Fruit fly (Drosophila melanogaster) whole organism, embryonic: ENCODE measurements around the gene Snx3.
A peak's percentile ranks its signal among the peaks of the same experiment; 100 is the strongest.

Experiments used
- CG11085 ChIP-seq: fragments of 200-800 bp; sonication (Bioruptor generic); IDR thresholded peaks from 2 replicates; pipeline ENCODE4 v1.3.6; 2022; ENCODE audit warnings: missing biosample characterization, missing genetic modification characterization
- CG11456 ChIP-seq: fragments of 200-800 bp; sonication (Bioruptor generic); IDR thresholded peaks from 3 replicates; pipeline ENCODE4 v1.3.6; 2022; ENCODE audit warnings: missing biosample characterization, missing genetic modification characterization
- CG11504 ChIP-seq: fragments of 200-800 bp; sonication (Bioruptor generic); optimal IDR thresholded peaks from 3 replicates; lab custom pipeline; 2019; ENCODE audit warnings: missing biosample characterization, mild to moderate bottlenecking, missing genetic modification characterization, moderate library complexity
- CG13424 ChIP-seq: fragments of 200-800 bp; sonication (Bioruptor generic); optimal IDR thresholded peaks from 2 replicates; lab custom pipeline; 2019; ENCODE audit warnings: missing biosample characterization, mild to moderate bottlenecking, missing genetic modification characterization, moderate library complexity
- CG14860 ChIP-seq: fragments of 200-800 bp; sonication (Bioruptor generic); IDR thresholded peaks from 3 replicates; pipeline ENCODE4 v1.3.6; 2022; ENCODE audit warnings: missing biosample characterization, missing genetic modification characterization; ENCODE audit not compliant: partially characterized antibody
- CG15269 ChIP-seq: fragments of 200-800 bp; sonication (Bioruptor generic); optimal IDR thresholded peaks from 2 replicates; lab custom pipeline; 2018; ENCODE audit warnings: missing biosample characterization, mild to moderate bottlenecking, missing genetic modification characterization, moderate library complexity
- CG1602 ChIP-seq: fragments of 200-800 bp; sonication (Bioruptor generic); optimal IDR thresholded peaks from 3 replicates; lab custom pipeline; 2016; ENCODE audit warnings: missing biosample characterization, missing genetic modification characterization
- CG17361 ChIP-seq: fragments of 200-800 bp; sonication (Bioruptor generic); IDR thresholded peaks from 3 replicates; pipeline ENCODE4 v1.3.6; 2022; ENCODE audit warnings: missing biosample characterization, missing genetic modification characterization
- CG17568 ChIP-seq: fragments of 200-800 bp; sonication (Bioruptor generic); optimal IDR thresholded peaks from 2 replicates; lab custom pipeline; 2018; ENCODE audit warnings: missing biosample characterization, mild to moderate bottlenecking, missing genetic modification characterization, moderate library complexity
- CG31365 ChIP-seq: fragments of 200-800 bp; sonication (Bioruptor generic); optimal IDR thresholded peaks from 2 replicates; lab custom pipeline; 2018; ENCODE audit warnings: missing biosample characterization, mild to moderate bottlenecking, missing genetic modification characterization
- CG33213 ChIP-seq: fragments of 200-800 bp; sonication (Bioruptor generic); optimal IDR thresholded peaks from 3 replicates; lab custom pipeline; 2016; ENCODE audit warnings: missing biosample characterization, missing genetic modification characterization
- CG5180 ChIP-seq: fragments of 200-800 bp; sonication (Bioruptor generic); optimal IDR thresholded peaks from 3 replicates; lab custom pipeline; 2017; ENCODE audit warnings: missing biosample characterization, missing genetic modification characterization, mild to moderate bottlenecking, moderate library complexity, missing genetic modification reagents
- CG6683 ChIP-seq: fragments of 200-800 bp; sonication (Bioruptor generic); optimal IDR thresholded peaks from 2 replicates; lab custom pipeline; 2017; ENCODE audit warnings: missing biosample characterization, mild to moderate bottlenecking, missing genetic modification characterization, missing genetic modification reagents
- CG6689 ChIP-seq: fragments of 200-800 bp; sonication (Bioruptor generic); IDR thresholded peaks from 2 replicates; pipeline ENCODE4 v1.3.6; 2022; ENCODE audit warnings: missing biosample characterization, missing genetic modification characterization
- CG9437 ChIP-seq: fragments of 200-800 bp; sonication (Bioruptor generic); optimal IDR thresholded peaks from 2 replicates; lab custom pipeline; 2018; ENCODE audit warnings: missing biosample characterization, mild to moderate bottlenecking, missing genetic modification characterization
- CG9876 ChIP-seq: fragments of 200-800 bp; sonication (Bioruptor generic); optimal IDR thresholded peaks from 2 replicates; lab custom pipeline; 2016; ENCODE audit warnings: missing biosample characterization, missing genetic modification characterization
- CG9932 ChIP-seq: fragments of 200-800 bp; sonication (Bioruptor generic); IDR thresholded peaks from 2 replicates; pipeline ENCODE4 v1.3.6; 2022; ENCODE audit warnings: missing biosample characterization, missing genetic modification characterization
- Camta ChIP-seq: fragments of 200-800 bp; sonication (Bioruptor generic); optimal IDR thresholded peaks from 2 replicates; lab custom pipeline; 2016; ENCODE audit warnings: missing biosample characterization, missing genetic modification characterization
- Chrac-16 ChIP-seq: fragments of 200-800 bp; sonication (Bioruptor generic); optimal IDR thresholded peaks from 3 replicates; lab custom pipeline; 2016; ENCODE audit warnings: missing biosample characterization, missing genetic modification characterization
- Dfd ChIP-seq, 2 experiments: fragments of >200 bp; optimal IDR thresholded peaks; 2 replicates each; lab custom pipeline; 2017; ENCODE audit warnings: missing biosample characterization in 2 of 2, missing genetic modification characterization in 2 of 2
- GATAe ChIP-seq: fragments of 200-800 bp; sonication (Bioruptor generic); conservative IDR thresholded peaks from 2 replicates; pipeline ENCODE4 v1.3.6; 2022; ENCODE audit warnings: missing biosample characterization, missing genetic modification characterization
- HmgZ ChIP-seq: fragments of 200-800 bp; sonication (Bioruptor generic); optimal IDR thresholded peaks from 2 replicates; lab custom pipeline; 2018; ENCODE audit warnings: missing biosample characterization, mild to moderate bottlenecking, missing genetic modification characterization
- Hr51 ChIP-seq, 2 experiments: fragments of 200-800 bp; sonication (Bioruptor generic); optimal IDR thresholded peaks; 2 replicates in 1 of 2; 3 replicates in 1 of 2; lab custom pipeline; 2016 to 2018; ENCODE audit warnings: missing biosample characterization in 2 of 2, missing genetic modification characterization in 2 of 2, mild to moderate bottlenecking in 1 of 2, moderate library complexity in 1 of 2
- MBD-R2 ChIP-seq: fragments of 200-800 bp; sonication (Bioruptor generic); IDR thresholded peaks from 2 replicates; pipeline ENCODE4 v1.3.6; 2022; ENCODE audit warnings: missing biosample characterization, missing genetic modification characterization
- Mrtf ChIP-seq: fragments of 200-800 bp; sonication (Bioruptor generic); IDR thresholded peaks from 3 replicates; pipeline ENCODE4 v1.3.6; 2022; ENCODE audit warnings: missing biosample characterization, missing genetic modification characterization
- Sry-β ChIP-seq: fragments of 200-800 bp; sonication (Bioruptor generic); optimal IDR thresholded peaks from 2 replicates; lab custom pipeline; 2018; ENCODE audit warnings: missing biosample characterization, mild to moderate bottlenecking, missing genetic modification characterization, moderate library complexity
- Stat92E ChIP-seq, 3 experiments: fragments of >200 bp in 2 of 3; fragments of 200-800 bp in 1 of 3; sonication (Bioruptor generic) in 1 of 3; optimal IDR thresholded peaks; 2 replicates each; lab custom pipeline; 2017 to 2019; ENCODE audit warnings: missing biosample characterization in 3 of 3, missing genetic modification characterization in 3 of 3, mild to moderate bottlenecking in 1 of 3, moderate library complexity in 1 of 3
- Tbp ChIP-seq: fragments of >200 bp; optimal IDR thresholded peaks from 2 replicates; lab custom pipeline; 2018; ENCODE audit warnings: missing biosample characterization, missing genetic modification characterization
- ab ChIP-seq: fragments of 200-800 bp; sonication (Bioruptor generic); optimal IDR thresholded peaks from 2 replicates; lab custom pipeline; 2016; ENCODE audit warnings: missing biosample characterization, missing genetic modification characterization
- abd-A ChIP-seq: fragments of 200-800 bp; sonication (Bioruptor generic); optimal IDR thresholded peaks from 3 replicates; lab custom pipeline; 2019; ENCODE audit warnings: missing biosample characterization, mild to moderate bottlenecking, missing genetic modification characterization, moderate library complexity
- ap ChIP-seq: fragments of 200-800 bp; sonication (Bioruptor generic); IDR thresholded peaks from 2 replicates; pipeline ENCODE4 v1.3.6; 2022; ENCODE audit warnings: missing biosample characterization, missing genetic modification characterization
- bcd ChIP-seq: fragments of 200-800 bp; sonication (Bioruptor generic); optimal IDR thresholded peaks from 2 replicates; lab custom pipeline; 2017; ENCODE audit warnings: missing biosample characterization, mild to moderate bottlenecking, missing genetic modification characterization
- eyg ChIP-seq: fragments of 200-800 bp; sonication (Bioruptor generic); optimal IDR thresholded peaks from 3 replicates; lab custom pipeline; 2016; ENCODE audit warnings: missing biosample characterization, missing genetic modification characterization
- ftz-f1 ChIP-seq: fragments of 200-800 bp; sonication (Bioruptor generic); optimal IDR thresholded peaks from 2 replicates; lab custom pipeline; 2016; ENCODE audit warnings: missing biosample characterization, missing genetic modification characterization
- gcm ChIP-seq: fragments of 200-800 bp; sonication (Bioruptor generic); optimal IDR thresholded peaks from 2 replicates; lab custom pipeline; 2019; ENCODE audit warnings: missing biosample characterization, mild to moderate bottlenecking, missing genetic modification characterization, moderate library complexity
- her ChIP-seq: fragments of 200-800 bp; sonication (Bioruptor generic); optimal IDR thresholded peaks from 2 replicates; lab custom pipeline; 2016; ENCODE audit warnings: missing biosample characterization, missing genetic modification characterization
- ind ChIP-seq: fragments of 200-800 bp; sonication (Bioruptor generic); optimal IDR thresholded peaks from 3 replicates; lab custom pipeline; 2016; ENCODE audit warnings: missing biosample characterization, missing genetic modification characterization
- inv ChIP-seq: fragments of 200-800 bp; sonication (Bioruptor generic); IDR thresholded peaks from 2 replicates; pipeline ENCODE4 v1.3.6; 2022; ENCODE audit warnings: missing biosample characterization, missing genetic modification characterization; ENCODE audit not compliant: partially characterized antibody
- lov ChIP-seq, 2 experiments: fragments of 200-800 bp in 1 of 2; fragments of >200 bp in 1 of 2; sonication (Bioruptor generic) in 1 of 2; IDR thresholded peaks in 1 of 2; optimal IDR thresholded peaks in 1 of 2; 2 replicates in 1 of 2; 3 replicates in 1 of 2; pipeline versions ENCODE4 v1.3.6 to Lab custom; 2017 to 2022; ENCODE audit warnings: missing biosample characterization in 1 of 2, missing genetic modification characterization in 1 of 2
- nau ChIP-seq: fragments of 200-800 bp; sonication (Bioruptor generic); optimal IDR thresholded peaks from 3 replicates; lab custom pipeline; 2017; ENCODE audit warnings: missing biosample characterization, mild to moderate bottlenecking, missing genetic modification characterization, missing genetic modification reagents
- nerfin-1 ChIP-seq: fragments of 200-800 bp; sonication (Bioruptor generic); optimal IDR thresholded peaks from 3 replicates; lab custom pipeline; 2019; ENCODE audit warnings: missing biosample characterization, mild to moderate bottlenecking, missing genetic modification characterization, moderate library complexity
- org-1 ChIP-seq: fragments of 200-800 bp; sonication (Bioruptor generic); optimal IDR thresholded peaks from 2 replicates; lab custom pipeline; 2017; ENCODE audit warnings: missing biosample characterization, missing genetic modification characterization
- prd ChIP-seq, 3 experiments: fragments of >200 bp in 2 of 3; fragments of 200-800 bp in 1 of 3; sonication (Bioruptor generic) in 1 of 3; optimal IDR thresholded peaks in 2 of 3; IDR thresholded peaks in 1 of 3; 2 replicates in 2 of 3; 3 replicates in 1 of 3; pipeline versions ENCODE4 v1.3.6 to Lab custom; 2017 to 2022; ENCODE audit warnings: missing biosample characterization in 1 of 3, missing genetic modification characterization in 1 of 3
- ro ChIP-seq: fragments of 200-800 bp; sonication (Bioruptor generic); IDR thresholded peaks from 2 replicates; pipeline ENCODE4 v1.3.6; 2022; ENCODE audit warnings: missing biosample characterization, missing genetic modification characterization
- sens ChIP-seq: fragments of 200-800 bp; sonication (Bioruptor generic); peaks from one replicate; lab custom pipeline; 2016; ENCODE audit warnings: missing biosample characterization, missing genetic modification characterization
- sens-2 ChIP-seq: fragments of 200-800 bp; sonication (Bioruptor generic); IDR thresholded peaks from 2 replicates; pipeline ENCODE4 v1.3.6; 2022; ENCODE audit warnings: missing biosample characterization, missing genetic modification characterization
- shn ChIP-seq: fragments of 200-800 bp; sonication (Bioruptor generic); optimal IDR thresholded peaks from 3 replicates; lab custom pipeline; 2016; ENCODE audit warnings: missing biosample characterization, missing genetic modification characterization
- tll ChIP-seq, 2 experiments: fragments of 200-800 bp in 1 of 2; fragments of >200 bp in 1 of 2; sonication (Bioruptor generic) in 1 of 2; optimal IDR thresholded peaks; 2 replicates each; lab custom pipeline; 2017 to 2019; ENCODE audit warnings: missing biosample characterization in 2 of 2, missing genetic modification characterization in 2 of 2, mild to moderate bottlenecking in 1 of 2, moderate library complexity in 1 of 2
- ttk ChIP-seq: fragments of 200-800 bp; sonication (Bioruptor generic); IDR thresholded peaks from 2 replicates; pipeline ENCODE4 v2.1.2; 2022; ENCODE audit warnings: missing biosample characterization, missing genetic modification characterization
- yki ChIP-seq: fragments of >200 bp; optimal IDR thresholded peaks from 3 replicates; lab custom pipeline; 2018

Snx3 gene

dm6 chr3R:12627691-12628148, at the start of gene Snx3, which contains the start of gene Vha55 (continued):
- peak in 1 of 2 experiments; percentile 46 for TF ChIP-seq tll (GFP tag; optimal IDR thresholded peaks at IDR 0.05; lab: Kevin White, UChicago)
- peak; percentile 43 for TF ChIP-seq org-1
- TF ChIP-seq CG17361 (GFP tag; lab: Robert Waterston, UW) = no peak
- peak; percentile 83 for TF ChIP-seq ind (GFP tag; lab: Kevin White, UChicago)
- TF ChIP-seq Sry-β = no peak
- TF ChIP-seq sens-2 (GFP tag; lab: Robert Waterston, UW) = no peak
- TF ChIP-seq Stat92E (GFP tag; optimal IDR thresholded peaks at IDR 0.05; lab: Kevin White, UChicago) = peak in 1 of 3 experiments; percentile 77
- TF ChIP-seq CG9437 (GFP tag; lab: Kevin White, UChicago) = no peak
- TF ChIP-seq prd (optimal IDR thresholded peaks at IDR 0.05; lab: Kevin White, UChicago) = no peak
- no peak for TF ChIP-seq prd (GFP tag; IDR thresholded peaks at IDR 0.05; lab: Robert Waterston, UW)
- TF ChIP-seq gcm = no peak
- no peak for TF ChIP-seq CG15269 (tag; lab: Kevin White, UChicago)
- TF ChIP-seq lov (optimal IDR thresholded peaks at IDR 0.05; lab: Kevin White, UChicago) = no peak
- TF ChIP-seq lov (GFP tag; IDR thresholded peaks at IDR 0.05; lab: Robert Waterston, UW) = no peak
- TF ChIP-seq CG9932 = no peak
- no peak for TF ChIP-seq abd-A (tag; lab: Kevin White, UChicago)
- TF ChIP-seq shn (GFP tag; lab: Kevin White, UChicago) = peak; percentile 84
- TF ChIP-seq ftz-f1 (GFP tag; lab: Kevin White, UChicago) = peak; percentile 78
- no peak for TF ChIP-seq Tbp
- no peak for TF ChIP-seq ttk (GFP tag; lab: Robert Waterston, UW)
- TF ChIP-seq MBD-R2 (GFP tag; lab: Robert Waterston, UW) = no peak
- peak; percentile 91 for TF ChIP-seq HmgZ (tag; lab: Kevin White, UChicago)
- TF ChIP-seq bcd (GFP tag; lab: Kevin White, UChicago) = peak; percentile 73
- peak; percentile 23 to 81 for TF ChIP-seq Hr51 (GFP tag; optimal IDR thresholded peaks at IDR 0.05; lab: Kevin White, UChicago)
- peak; percentile 39 for TF ChIP-seq CG13424
- no peak for TF ChIP-seq inv (GFP tag; lab: Robert Waterston, UW)
- no peak for TF ChIP-seq GATAe (GFP tag; lab: Robert Waterston, UW)
- TF ChIP-seq CG1602 (GFP tag; lab: Kevin White, UChicago) = peak; percentile 60
- no peak for TF ChIP-seq CG6689 (GFP tag; lab: Robert Waterston, UW)
- TF ChIP-seq ab = peak; percentile 21
- peak; percentile 14 for TF ChIP-seq yki (lab: Kevin White, UChicago)
- peak; percentile 52 for TF ChIP-seq CG31365
- no peak for TF ChIP-seq ro (GFP tag; lab: Robert Waterston, UW)
- TF ChIP-seq Mrtf (GFP tag; lab: Robert Waterston, UW) = no peak
- TF ChIP-seq Chrac-16 (GFP tag; lab: Kevin White, UChicago) = peak; percentile 59
- no peak for TF ChIP-seq CG5180 (GFP tag; lab: Kevin White, UChicago)
- no peak for TF ChIP-seq nau (GFP tag; lab: Kevin White, UChicago)
- TF ChIP-seq CG11085 (GFP tag; lab: Robert Waterston, UW) = no peak
- TF ChIP-seq CG9876 (GFP tag; lab: Kevin White, UChicago) = peak; percentile 89
- TF ChIP-seq CG33213 = peak; percentile 98
- TF ChIP-seq CG6683 (GFP tag; lab: Kevin White, UChicago) = peak; percentile 48
- no peak for TF ChIP-seq CG14860
- TF ChIP-seq nerfin-1 = peak; percentile 95
- TF ChIP-seq Camta (GFP tag; lab: Kevin White, UChicago) = peak; percentile 83
- TF ChIP-seq Dfd (GFP tag; optimal IDR thresholded peaks at IDR 0.05; lab: Kevin White, UChicago) = no peak
- TF ChIP-seq CG11504 (tag; lab: Kevin White, UChicago) = no peak
- TF ChIP-seq eyg = peak; percentile 67
- TF ChIP-seq sens (GFP tag; lab: Kevin White, UChicago) = peak; percentile 92
- TF ChIP-seq ap = no peak
- peak; percentile 89 for TF ChIP-seq her
- no peak for TF ChIP-seq CG11456
- no peak for TF ChIP-seq CG17568 (GFP tag; lab: Kevin White, UChicago)
